Fruit fly (Drosophila melanogaster): ENCODE results near the gene CG17078.

CG17078 gene

dm6 chr2L:319745-320144, 41.7 kb upstream of the CG17078 start (continued):
- no peak for TF ChIP-seq CG6791 (GFP tag; IDR thresholded peaks at IDR 0.05; ENCODE audit: partially characterized antibody)
- TF ChIP-seq pum (GFP tag; optimal IDR thresholded peaks at IDR 0.05), result no peak
- no peak for TF ChIP-seq slou (GFP tag; optimal IDR thresholded peaks at IDR 0.05)
- TF ChIP-seq vnd (GFP tag; IDR thresholded peaks at IDR 0.05; ENCODE audit: partially characterized antibody), result no peak
- TF ChIP-seq CG11504 (tag; optimal IDR thresholded peaks at IDR 0.05), result peak; percentile 67
- TF ChIP-seq Dbx (GFP tag; IDR thresholded peaks at IDR 0.05), result no peak

- TF ChIP-seq sens (GFP tag) (peak; percentile 30), abd-A (tag; optimal IDR thresholded peaks at IDR 0.05) (no peak)
Measured at dm6 chr2L:319159-319558, 41.1 kb upstream of the CG17078 start, which contains the start of gene CG11912. Gene CG11912, minus strand, starts transcription at chr2L:319259.

- TF ChIP-seq Dbx (GFP tag; IDR thresholded peaks at IDR 0.05) (0 out of 3 replicates have a peak, but pooled peaks have one; percentile 37), CG34376 (GFP tag; optimal IDR thresholded peaks at IDR 0.05) (peak; percentile 39), CG18599 (GFP tag; optimal IDR thresholded peaks at IDR 0.05) (peak; percentile 35), CG43689 (GFP tag; IDR thresholded peaks at IDR 0.05) (no peak), Adf1 (GFP tag; IDR thresholded peaks at IDR 0.05) (peak; percentile 23; the same call in 1 of the 2 replicates), eyg (GFP tag; optimal IDR thresholded peaks at IDR 0.05) (no peak), Trl (optimal IDR thresholded peaks at IDR 0.05) (peak; percentile 77 to 90), Trl (GFP tag; optimal IDR thresholded peaks at IDR 0.05) (peak; percentile 9), dm (GFP tag; optimal IDR thresholded peaks at IDR 0.05) (no peak), CG10462 (GFP tag; optimal IDR thresholded peaks at IDR 0.05) (no peak), sob (GFP tag; IDR thresholded peaks at IDR 0.05) (peak; percentile 29; the same call in 1 of the 2 replicates), crol (GFP tag; IDR thresholded peaks at IDR 0.05) (peak; percentile 91), sug (tag; optimal IDR thresholded peaks at IDR 0.05) (peak; percentile 80), CG10209 (GFP tag; optimal IDR thresholded peaks at IDR 0.05) (no peak), lab (GFP tag; optimal IDR thresholded peaks at IDR 0.05) (no peak), GATAe (GFP tag; conservative IDR thresholded peaks at IDR 0.05) (no peak), gt (GFP tag; IDR thresholded peaks at IDR 0.05) (no peak), CG17186 (GFP tag; optimal IDR thresholded peaks at IDR 0.05) (no peak), CG2875 (GFP tag; optimal IDR thresholded peaks at IDR 0.05) (no peak), abd-A (tag; optimal IDR thresholded peaks at IDR 0.05) (peak; percentile 61), chm (GFP tag; IDR thresholded peaks at IDR 0.05) (no peak), CG2889 (GFP tag; IDR thresholded peaks at IDR 0.05) (no peak), zen2 (GFP tag; IDR thresholded peaks at IDR 0.05; ENCODE audit: partially characterized antibody) (0 out of 3 replicates have a peak, but pooled peaks have one; percentile 26), Fer1 (GFP tag; optimal IDR thresholded peaks at IDR 0.05) (peak; percentile 10), CG18476 (GFP tag; optimal IDR thresholded peaks at IDR 0.05) (no peak), zfh2 (GFP tag; optimal IDR thresholded peaks at IDR 0.05) (peak; percentile 3), HHEX (GFP tag; optimal IDR thresholded peaks at IDR 0.05) (no peak), Aef1 (GFP tag; IDR thresholded peaks at IDR 0.05) (peak; percentile 42; the same call in 1 of the 3 replicates), CG8290 (GFP tag; optimal IDR thresholded peaks at IDR 0.05) (no peak), CG8290 (tag; optimal IDR thresholded peaks at IDR 0.05) (peak in 1 of 2 experiments; percentile 8), odd (GFP tag; optimal IDR thresholded peaks at IDR 0.05) (no peak), CG4820 (GFP tag; optimal IDR thresholded peaks at IDR 0.05) (no peak), row (GFP tag; IDR thresholded peaks at IDR 0.05) (no peak), ci (GFP tag; IDR thresholded peaks at IDR 0.05) (peak; percentile 61; the same call in 2 of the 3 replicates), sd (tag; optimal IDR thresholded peaks at IDR 0.05) (peak; percentile 33), CG34224 (GFP tag; IDR thresholded peaks at IDR 0.05; ENCODE audit: partially characterized antibody) (peak; percentile 60; the same call in 2 of the 3 replicates), jing (GFP tag; optimal IDR thresholded peaks at IDR 0.05) (no peak), Nf-YA (GFP tag; IDR thresholded peaks at IDR 0.05) (no peak), CG5245 (GFP tag; optimal IDR thresholded peaks at IDR 0.05) (no peak), CG12071 (GFP tag; optimal IDR thresholded peaks at IDR 0.05) (no peak), Hmr (GFP tag; optimal IDR thresholded peaks at IDR 0.05) (peak; percentile 11)
Measured at dm6 chr2L:309812-310431, 31.9 kb upstream of the CG17078 start.
